Worm (Caenorhabditis elegans): Measurements from ENCODE around the gene srh-166.
A peak's percentile ranks its signal among the peaks of the same experiment; 100 is the strongest.

srh-166 gene

ce11 chrV:20525816-20526459, at the start of gene srh-166, which contains the start of gene Y38H6C.24:
TSS of gene srh-166 (minus strand) at chrV:20525866.
TSS of gene Y38H6C.24 (plus strand) at chrV:20526435.
- TF ChIP-seq nhr-28 (tag; optimal IDR thresholded peaks at IDR 0.05) (peak; percentile 84), daf-16 (GFP tag; optimal IDR thresholded peaks at IDR 0.05) (no peak), daf-16 (tag; optimal IDR thresholded peaks at IDR 0.05) (peak; percentile 60), php-3 (GFP tag; IDR thresholded peaks at IDR 0.05) (peak; percentile 68), nhr-6 (tag; optimal IDR thresholded peaks at IDR 0.05) (peak; percentile 15), ZK337.2 (GFP tag; IDR thresholded peaks at IDR 0.05) (no peak), skn-1 (tag; optimal IDR thresholded peaks at IDR 0.05) (no peak), snpc-1.2 (GFP tag; IDR thresholded peaks at IDR 0.05) (no peak), dmd-6 (GFP tag; IDR thresholded peaks at IDR 0.05) (peak; percentile 44; the same call in 1 of the 2 replicates), pqm-1 (tag; optimal IDR thresholded peaks at IDR 0.05) (peak; percentile 81)

ce11 chrV:20574872-20575271, 49.2 kb upstream of the srh-166 start:
- no peak for TF ChIP-seq R02D3.7 (tag; optimal IDR thresholded peaks at IDR 0.05)
- TF ChIP-seq aly-2 (tag; optimal IDR thresholded peaks at IDR 0.05) = no peak
- no peak for TF ChIP-seq tra-1 (GFP tag; IDR thresholded peaks at IDR 0.05)
- TF ChIP-seq nhr-6 (tag; optimal IDR thresholded peaks at IDR 0.05) = no peak
- peak in 1 of 2 experiments; percentile 97 for TF ChIP-seq unc-62 (GFP tag; optimal IDR thresholded peaks at IDR 0.05 in 1 of 2)
- TF ChIP-seq unc-62 (tag; optimal IDR thresholded peaks at IDR 0.05) = no peak
- TF ChIP-seq zip-2 (tag; optimal IDR thresholded peaks at IDR 0.05) = no peak
- TF ChIP-seq php-3 (GFP tag; IDR thresholded peaks at IDR 0.05) = no peak
- no peak for TF ChIP-seq daf-8 (GFP tag; IDR thresholded peaks at IDR 0.05)
- no peak for TF ChIP-seq attf-4 (tag; optimal IDR thresholded peaks at IDR 0.05)

- TF ChIP-seq mxl-3 (GFP tag; optimal IDR thresholded peaks at IDR 0.05) (no peak), hlh-11 (tag; optimal IDR thresholded peaks at IDR 0.05) (no peak), spr-3 (GFP tag; optimal IDR thresholded peaks at IDR 0.05) (no peak), nhr-42 (GFP tag; IDR thresholded peaks at IDR 0.05) (no peak), lir-3 (tag; optimal IDR thresholded peaks at IDR 0.05) (no peak), attf-4 (tag; optimal IDR thresholded peaks at IDR 0.05) (no peak), snpc-1.2 (GFP tag; IDR thresholded peaks at IDR 0.05) (no peak), unc-62 (GFP tag; optimal IDR thresholded peaks at IDR 0.05 in 1 of 2) (peak in 1 of 2 experiments; percentile 11), unc-62 (tag; optimal IDR thresholded peaks at IDR 0.05) (no peak)
Measured at ce11 chrV:20574314-20574713, 48.6 kb upstream of the srh-166 start, which contains the start of gene clec-263. TSS of gene clec-263 (plus strand) at chrV:20574614.

ce11 chrV:20573392-20573791, 47.7 kb upstream of the srh-166 start, which contains the start of gene F26F2.5:
TSS of gene F26F2.5 (plus strand) at chrV:20573692.
- no peak for TF ChIP-seq Y75B8A.6 (GFP tag; IDR thresholded peaks at IDR 0.05)
- TF ChIP-seq nhr-25 (tag; optimal IDR thresholded peaks at IDR 0.05; ENCODE audit: borderline replicate concordance, insufficient read depth) = no peak
- TF ChIP-seq lin-15B (tag; optimal IDR thresholded peaks at IDR 0.05) = no peak
- no peak for TF ChIP-seq mdt-29 (GFP tag; IDR thresholded peaks at IDR 0.05)
- no peak for TF ChIP-seq F37D6.2 (tag; optimal IDR thresholded peaks at IDR 0.05)
- no peak for TF ChIP-seq R02D3.7 (tag; optimal IDR thresholded peaks at IDR 0.05)
- no peak for TF ChIP-seq ama-1 (optimal IDR thresholded peaks at IDR 0.05)
- TF ChIP-seq fos-1 (tag; optimal IDR thresholded peaks at IDR 0.05) = no peak
- no peak for TF ChIP-seq nhr-11 (tag; optimal IDR thresholded peaks at IDR 0.05)
- TF ChIP-seq daf-12 (tag; optimal IDR thresholded peaks at IDR 0.05) = no peak
- TF ChIP-seq nhr-237 (tag; optimal IDR thresholded peaks at IDR 0.05) = no peak
- TF ChIP-seq ztf-11 (tag; optimal IDR thresholded peaks at IDR 0.05) = no peak
- TF ChIP-seq tag-97 (GFP tag; IDR thresholded peaks at IDR 0.05) = no peak
- TF ChIP-seq pha-4 (GFP tag; IDR thresholded peaks at IDR 0.05) = no peak
- no peak for TF ChIP-seq pha-4 (tag; optimal IDR thresholded peaks at IDR 0.05)
- no peak for TF ChIP-seq saeg-2 (GFP tag; IDR thresholded peaks at IDR 0.05)
- TF ChIP-seq hlh-11 (tag; optimal IDR thresholded peaks at IDR 0.05) = no peak
- TF ChIP-seq tra-1 (GFP tag; IDR thresholded peaks at IDR 0.05) = no peak
- TF ChIP-seq nhr-10 (tag; optimal IDR thresholded peaks at IDR 0.05) = no peak
- TF ChIP-seq ceh-44 (GFP tag; IDR thresholded peaks at IDR 0.05) = no peak
- TF ChIP-seq duxl-1 (tag; optimal IDR thresholded peaks at IDR 0.05; ENCODE audit: poor library complexity) = no peak

Measured in whole organism, L4 larva.